Worm (Caenorhabditis elegans) whole organism, L3 larva: Measurements from ENCODE around the gene str-56.

ENCODE experiments used
- ZK546.5 ChIP-seq: sonication (generic microtip); optimal IDR thresholded peaks from 2 replicates; lab custom pipeline; 2017; ENCODE audit warnings: missing biosample characterization, missing genetic modification characterization
- ama-1 ChIP-seq: fragments of 150-350 bp; optimal IDR thresholded peaks from 2 replicates; lab custom pipeline; 2018
- daf-12 ChIP-seq: fragments of 150-350 bp; optimal IDR thresholded peaks from 2 replicates; lab custom pipeline; 2014; ENCODE audit warnings: missing biosample characterization, missing genetic modification reagents, missing genetic modification characterization
- egl-27 ChIP-seq: sonication (generic microtip); optimal IDR thresholded peaks from 4 replicates; lab custom pipeline; 2017; ENCODE audit warnings: missing biosample characterization, missing genetic modification reagents, missing genetic modification characterization
- egl-5 ChIP-seq: fragments of 150-350 bp; optimal IDR thresholded peaks from 2 replicates; lab custom pipeline; 2017; ENCODE audit warnings: missing biosample characterization, missing genetic modification reagents, missing genetic modification characterization, inconsistent platforms
- nfya-1 ChIP-seq: sonication (generic microtip); optimal IDR thresholded peaks from 2 replicates; lab custom pipeline; 2017; ENCODE audit warnings: missing genetic modification characterization, mild to moderate bottlenecking, missing compliant biosample characterization, antibody characterized with exemption, moderate library complexity; ENCODE audit not compliant: insufficient read depth
- nhr-67 ChIP-seq: fragments of 150-350 bp; optimal IDR thresholded peaks from 2 replicates; lab custom pipeline; 2014; ENCODE audit warnings: missing biosample characterization, missing genetic modification characterization
- pha-4 ChIP-seq: fragments of 150-350 bp; optimal IDR thresholded peaks from 2 replicates; lab custom pipeline; 2014; ENCODE audit warnings: missing biosample characterization, missing genetic modification reagents, missing genetic modification characterization
- pqm-1 ChIP-seq: fragments of 150-350 bp; optimal IDR thresholded peaks from 2 replicates; lab custom pipeline; 2017; ENCODE audit warnings: missing biosample characterization, missing genetic modification characterization, inconsistent platforms
- skn-1 ChIP-seq: fragments of 150-350 bp; optimal IDR thresholded peaks from 2 replicates; lab custom pipeline; 2014; ENCODE audit warnings: missing biosample characterization, missing genetic modification characterization

DNA sequence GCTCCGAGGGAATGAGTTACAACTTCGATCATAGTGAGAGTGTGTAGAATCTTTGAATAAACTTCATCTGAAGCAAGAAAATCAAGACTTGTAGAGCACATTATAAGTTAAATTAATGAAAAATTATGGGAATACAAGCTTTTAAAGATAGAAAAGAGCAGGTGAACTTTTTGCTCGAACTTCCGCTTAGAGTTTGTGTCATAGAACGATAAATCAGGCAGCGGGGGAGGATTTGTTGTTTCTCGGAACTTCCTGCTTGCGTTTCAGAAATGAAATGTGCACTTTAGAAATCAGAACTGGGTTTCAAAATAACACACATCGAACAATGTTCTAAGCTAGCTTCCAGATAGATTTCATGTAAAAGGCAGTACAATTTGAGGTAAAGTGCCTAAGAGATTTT lies 31.3 kb upstream of the str-56 start, which contains the start of gene srh-149:
- TF ChIP-seq skn-1 (tag; lab: Kevin White, UChicago) (no peak), pqm-1 (tag; lab: Kevin White, UChicago) (no peak), egl-5 (tag; lab: Kevin White, UChicago) (no peak), ama-1 (no peak), nhr-67 (no peak), pha-4 (no peak), ZK546.5 (no peak), egl-27 (tag; lab: Kevin White, UChicago) (no peak), daf-12 (tag; lab: Kevin White, UChicago) (no peak), nfya-1 (no peak)
